Fruit fly (Drosophila melanogaster) whole organism, embryonic: ENCODE measurements around the gene Trm1.

Experiments used
- CG11456 ChIP-seq: fragments of 200-800 bp; sonication (Bioruptor generic); IDR thresholded peaks from 3 replicates; pipeline ENCODE4 v1.3.6; 2022; ENCODE audit warnings: missing biosample characterization, missing genetic modification characterization
- CG12104 ChIP-seq: fragments of 200-800 bp; sonication (Bioruptor generic); optimal IDR thresholded peaks from 3 replicates; lab custom pipeline; 2016; ENCODE audit warnings: missing biosample characterization, missing genetic modification characterization
- CG13775 ChIP-seq: fragments of 200-800 bp; sonication (Bioruptor generic); optimal IDR thresholded peaks from 3 replicates; lab custom pipeline; 2017; ENCODE audit warnings: missing biosample characterization, mild to moderate bottlenecking, missing genetic modification characterization
- CG14050 ChIP-seq: fragments of 200-800 bp; sonication (Bioruptor generic); IDR thresholded peaks from 3 replicates; pipeline ENCODE4 v1.3.6; 2022; ENCODE audit warnings: missing biosample characterization, missing genetic modification characterization
- CG1529 ChIP-seq: fragments of 200-800 bp; sonication (Bioruptor generic); optimal IDR thresholded peaks from 3 replicates; lab custom pipeline; 2018; ENCODE audit warnings: missing biosample characterization, missing genetic modification characterization
- CG15479 ChIP-seq: fragments of 200-800 bp; sonication (Bioruptor generic); optimal IDR thresholded peaks from 3 replicates; lab custom pipeline; 2019; ENCODE audit warnings: missing biosample characterization, mild to moderate bottlenecking, missing genetic modification characterization, moderate library complexity
- CG15696 ChIP-seq: fragments of 200-800 bp; sonication (Bioruptor generic); optimal IDR thresholded peaks from 2 replicates; lab custom pipeline; 2019; ENCODE audit warnings: missing biosample characterization, mild to moderate bottlenecking, missing genetic modification characterization, moderate library complexity
- CG1603 ChIP-seq: fragments of 200-800 bp; sonication (Bioruptor generic); optimal IDR thresholded peaks from 2 replicates; lab custom pipeline; 2019; ENCODE audit warnings: missing biosample characterization, mild to moderate bottlenecking, missing genetic modification characterization, moderate library complexity
- CG1832 ChIP-seq: fragments of 200-800 bp; sonication (Bioruptor generic); optimal IDR thresholded peaks from 2 replicates; lab custom pipeline; 2017; ENCODE audit warnings: missing biosample characterization, mild to moderate bottlenecking, missing genetic modification characterization, inconsistent platforms
- CG2199 ChIP-seq: fragments of 200-800 bp; sonication (Bioruptor generic); IDR thresholded peaks from 3 replicates; pipeline ENCODE4 v1.3.6; 2022; ENCODE audit warnings: missing biosample characterization, missing genetic modification characterization
- CG2202 ChIP-seq: fragments of 200-800 bp; sonication (Bioruptor generic); optimal IDR thresholded peaks from 2 replicates; lab custom pipeline; 2018; ENCODE audit warnings: missing biosample characterization, mild to moderate bottlenecking, missing genetic modification characterization
- CG32767 ChIP-seq: fragments of 200-800 bp; sonication (Bioruptor generic); IDR thresholded peaks from 2 replicates; pipeline ENCODE4 v1.3.6; 2022; ENCODE audit warnings: missing biosample characterization, missing genetic modification characterization
- CG43689 ChIP-seq: fragments of 200-800 bp; sonication (Bioruptor generic); IDR thresholded peaks from 2 replicates; pipeline ENCODE4 v1.3.6; 2022; ENCODE audit warnings: missing biosample characterization, missing genetic modification characterization
- CG6765 ChIP-seq: fragments of 200-800 bp; sonication (Bioruptor generic); optimal IDR thresholded peaks from 3 replicates; lab custom pipeline; 2017; ENCODE audit warnings: missing biosample characterization, mild to moderate bottlenecking, missing genetic modification characterization
- CG6791 ChIP-seq: fragments of 200-800 bp; sonication (Bioruptor generic); IDR thresholded peaks from 3 replicates; pipeline ENCODE4 v1.3.6; 2022; ENCODE audit warnings: missing biosample characterization, missing genetic modification characterization; ENCODE audit not compliant: partially characterized antibody
- CG6813 ChIP-seq: fragments of 200-800 bp; sonication (Bioruptor generic); optimal IDR thresholded peaks from 2 replicates; lab custom pipeline; 2017; ENCODE audit warnings: missing biosample characterization, missing genetic modification characterization, mild to moderate bottlenecking, moderate library complexity, missing genetic modification reagents
- CG8290 ChIP-seq, 3 experiments: fragments of 200-800 bp; sonication (Bioruptor generic); optimal IDR thresholded peaks; 2 replicates each; lab custom pipeline; 2016 to 2019; ENCODE audit warnings: missing biosample characterization in 3 of 3, missing genetic modification characterization in 3 of 3, mild to moderate bottlenecking in 2 of 3, moderate library complexity in 1 of 3
- CG8359 ChIP-seq: fragments of 200-800 bp; sonication (Bioruptor generic); optimal IDR thresholded peaks from 2 replicates; lab custom pipeline; 2017; ENCODE audit warnings: missing biosample characterization, mild to moderate bottlenecking, missing genetic modification characterization, borderline replicate concordance
- CG8478 ChIP-seq: fragments of >200 bp; optimal IDR thresholded peaks from 2 replicates; lab custom pipeline; 2018
- CG9437 ChIP-seq: fragments of 200-800 bp; sonication (Bioruptor generic); optimal IDR thresholded peaks from 2 replicates; lab custom pipeline; 2018; ENCODE audit warnings: missing biosample characterization, mild to moderate bottlenecking, missing genetic modification characterization
- CG9609 ChIP-seq: fragments of 200-800 bp; sonication (Bioruptor generic); optimal IDR thresholded peaks from 3 replicates; lab custom pipeline; 2016; ENCODE audit warnings: missing biosample characterization, missing genetic modification characterization
- CoRest ChIP-seq: fragments of 200-800 bp; sonication (Bioruptor generic); optimal IDR thresholded peaks from 3 replicates; lab custom pipeline; 2018; ENCODE audit warnings: missing biosample characterization, mild to moderate bottlenecking, missing genetic modification characterization, moderate library complexity
- D19A ChIP-seq: fragments of 200-800 bp; optimal IDR thresholded peaks from 3 replicates; lab custom pipeline; 2019; ENCODE audit warnings: missing biosample characterization, mild to moderate bottlenecking, missing genetic modification characterization, moderate library complexity
- Dbx ChIP-seq: fragments of 200-800 bp; sonication (Bioruptor generic); IDR thresholded peaks from 3 replicates; pipeline ENCODE4 v1.3.6; 2022; ENCODE audit warnings: missing biosample characterization, missing genetic modification characterization
- Dek ChIP-seq: fragments of 200-800 bp; sonication (Bioruptor generic); optimal IDR thresholded peaks from 3 replicates; lab custom pipeline; 2019; ENCODE audit warnings: missing biosample characterization, mild to moderate bottlenecking, missing genetic modification characterization, moderate library complexity
- Dfd ChIP-seq, 2 experiments: fragments of >200 bp; optimal IDR thresholded peaks; 2 replicates each; lab custom pipeline; 2017; ENCODE audit warnings: missing biosample characterization in 2 of 2, missing genetic modification characterization in 2 of 2
- Doc2 ChIP-seq: fragments of 200-800 bp; sonication (Bioruptor generic); IDR thresholded peaks from 2 replicates; pipeline ENCODE4 v1.3.6; 2022; ENCODE audit warnings: missing biosample characterization, missing genetic modification characterization
- HLH3B ChIP-seq: fragments of 200-800 bp; sonication (Bioruptor generic); IDR thresholded peaks from 2 replicates; pipeline ENCODE4 v1.3.6; 2022; ENCODE audit warnings: missing biosample characterization, missing genetic modification characterization
- Hr3 ChIP-seq: fragments of 200-800 bp; sonication (Bioruptor generic); optimal IDR thresholded peaks from 3 replicates; lab custom pipeline; 2016; ENCODE audit warnings: missing biosample characterization, missing genetic modification characterization
- Hr78 ChIP-seq, 2 experiments: fragments of 200-800 bp in 1 of 2; fragments of >200 bp in 1 of 2; sonication (Bioruptor generic) in 1 of 2; optimal IDR thresholded peaks; 2 replicates each; lab custom pipeline; 2017 to 2019; ENCODE audit warnings: missing biosample characterization in 2 of 2, missing genetic modification characterization in 2 of 2, mild to moderate bottlenecking in 1 of 2, moderate library complexity in 1 of 2
- Lpt ChIP-seq: fragments of >200 bp; optimal IDR thresholded peaks from 2 replicates; lab custom pipeline; 2018; ENCODE audit warnings: missing biosample characterization, missing genetic modification characterization
- amos ChIP-seq: fragments of 200-800 bp; sonication (Bioruptor generic); IDR thresholded peaks from 2 replicates; pipeline ENCODE4 v1.3.6; 2022; ENCODE audit warnings: missing biosample characterization, missing genetic modification characterization; ENCODE audit not compliant: partially characterized antibody
- cato ChIP-seq: fragments of 200-800 bp; sonication (Bioruptor generic); optimal IDR thresholded peaks from 2 replicates; lab custom pipeline; 2016; ENCODE audit warnings: missing biosample characterization, missing genetic modification characterization, borderline replicate concordance
- corto ChIP-seq: fragments of 200-800 bp; sonication (Bioruptor generic); optimal IDR thresholded peaks from 2 replicates; lab custom pipeline; 2016; ENCODE audit warnings: missing biosample characterization, mild to moderate bottlenecking, missing genetic modification characterization, moderate library complexity
- crol ChIP-seq: fragments of 200-800 bp; sonication (Bioruptor generic); IDR thresholded peaks from 2 replicates; pipeline ENCODE4 v1.3.6; 2022; ENCODE audit warnings: missing biosample characterization, missing genetic modification characterization
- danr ChIP-seq: fragments of 200-800 bp; sonication (Bioruptor generic); IDR thresholded peaks from 2 replicates; pipeline ENCODE4 v1.3.6; 2022; ENCODE audit warnings: missing biosample characterization, missing genetic modification characterization
- ems ChIP-seq: fragments of 200-800 bp; sonication (Bioruptor generic); optimal IDR thresholded peaks from 3 replicates; lab custom pipeline; 2016; ENCODE audit warnings: missing biosample characterization, missing genetic modification characterization
- grn ChIP-seq: fragments of 200-800 bp; sonication (Bioruptor generic); optimal IDR thresholded peaks from 3 replicates; lab custom pipeline; 2017; ENCODE audit warnings: missing biosample characterization, missing genetic modification characterization
- insv ChIP-seq, 2 experiments: fragments of 200-800 bp; sonication (Bioruptor generic); optimal IDR thresholded peaks; 3 replicates each; lab custom pipeline; 2016 to 2018; ENCODE audit warnings: missing biosample characterization in 2 of 2, missing genetic modification characterization in 2 of 2
- jing ChIP-seq: fragments of 200-800 bp; sonication (Bioruptor generic); optimal IDR thresholded peaks from 2 replicates; lab custom pipeline; 2018; ENCODE audit warnings: missing biosample characterization, mild to moderate bottlenecking, missing genetic modification characterization
- lab ChIP-seq: fragments of 200-800 bp; sonication (Bioruptor generic); optimal IDR thresholded peaks from 3 replicates; lab custom pipeline; 2017; ENCODE audit warnings: missing biosample characterization, missing genetic modification characterization, mild to moderate bottlenecking, moderate library complexity, missing genetic modification reagents
- nmo ChIP-seq: fragments of 200-800 bp; sonication (Bioruptor generic); optimal IDR thresholded peaks from 2 replicates; lab custom pipeline; 2018; ENCODE audit warnings: missing biosample characterization, mild to moderate bottlenecking, missing genetic modification characterization, moderate library complexity
- org-1 ChIP-seq: fragments of 200-800 bp; sonication (Bioruptor generic); optimal IDR thresholded peaks from 2 replicates; lab custom pipeline; 2017; ENCODE audit warnings: missing biosample characterization, missing genetic modification characterization
- prd ChIP-seq, 3 experiments: fragments of >200 bp in 2 of 3; fragments of 200-800 bp in 1 of 3; sonication (Bioruptor generic) in 1 of 3; optimal IDR thresholded peaks in 2 of 3; IDR thresholded peaks in 1 of 3; 2 replicates in 2 of 3; 3 replicates in 1 of 3; pipeline versions ENCODE4 v1.3.6 to Lab custom; 2017 to 2022; ENCODE audit warnings: missing biosample characterization in 1 of 3, missing genetic modification characterization in 1 of 3
- salm ChIP-seq: fragments of 200-800 bp; sonication (Bioruptor generic); optimal IDR thresholded peaks from 2 replicates; lab custom pipeline; 2018; ENCODE audit warnings: missing biosample characterization, mild to moderate bottlenecking, missing genetic modification characterization
- scrt ChIP-seq: fragments of 200-800 bp; sonication (Bioruptor generic); optimal IDR thresholded peaks from 2 replicates; lab custom pipeline; 2018; ENCODE audit warnings: missing biosample characterization, mild to moderate bottlenecking, missing genetic modification characterization, moderate library complexity
- sim ChIP-seq: fragments of 200-800 bp; sonication (Bioruptor generic); IDR thresholded peaks from 2 replicates; pipeline ENCODE4 v1.3.6; 2022; ENCODE audit warnings: missing biosample characterization, missing genetic modification characterization
- usp ChIP-seq: fragments of >200 bp; optimal IDR thresholded peaks from 2 replicates; lab custom pipeline; 2017; ENCODE audit warnings: missing biosample characterization, missing genetic modification characterization

The Trm1 gene

DNA sequence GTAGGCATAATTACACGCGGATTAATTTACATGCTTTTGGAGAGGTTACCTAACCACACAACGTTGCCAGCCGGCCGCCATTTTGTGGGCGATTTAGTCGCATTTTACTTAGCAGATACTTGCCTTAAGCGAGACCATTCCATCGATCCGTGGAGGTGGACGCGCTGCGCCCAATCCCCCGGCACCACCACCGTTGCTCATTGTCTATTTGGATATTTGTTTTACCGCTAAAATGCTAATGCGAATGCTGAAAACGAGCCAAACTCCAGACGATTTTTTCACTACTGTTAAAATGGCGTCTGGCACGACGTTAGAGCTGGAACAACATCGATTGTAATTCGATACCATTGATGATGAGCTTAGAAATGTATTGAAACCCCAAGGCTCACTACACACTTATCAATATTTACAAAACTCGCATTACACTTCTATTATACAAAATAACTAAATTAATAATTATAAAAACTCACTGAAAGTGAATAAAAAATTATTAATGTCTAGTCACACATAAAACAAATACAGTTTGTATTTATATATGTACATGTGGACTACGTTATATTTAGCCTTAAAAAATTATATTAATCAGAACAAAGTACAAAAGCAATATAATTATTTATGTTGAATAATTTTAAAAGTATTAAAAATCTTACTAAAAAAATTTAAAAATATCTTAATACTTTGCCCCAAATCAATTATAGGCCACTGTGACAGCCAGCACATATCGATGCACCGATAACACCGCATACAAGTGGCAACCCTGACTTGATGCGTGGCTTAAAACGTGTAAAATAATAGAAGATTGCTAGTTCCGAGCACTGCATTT lies 6.1 kb downstream of the Trm1 start, which contains the start of gene eRF3 (continued):
- TF ChIP-seq CG6813 (GFP tag; lab: Kevin White, UChicago), result no peak
- TF ChIP-seq nmo, result peak; percentile 92
- TF ChIP-seq crol (GFP tag; lab: Robert Waterston, UW), result no peak
- peak; percentile 92 for TF ChIP-seq CoRest (tag; lab: Kevin White, UChicago)
- TF ChIP-seq CG2202 (tag; lab: Kevin White, UChicago), result peak; percentile 31
- TF ChIP-seq CG43689 (GFP tag; lab: Robert Waterston, UW), result peak; percentile 39
- TF ChIP-seq CG2199 (GFP tag; lab: Robert Waterston, UW), result no peak
- no peak for TF ChIP-seq CG8478 (lab: Kevin White, UChicago)
- TF ChIP-seq amos (GFP tag; lab: Robert Waterston, UW), result peak; percentile 48
- peak; percentile 78 for TF ChIP-seq CG11456 (GFP tag; lab: Robert Waterston, UW)
- TF ChIP-seq CG14050 (GFP tag; lab: Robert Waterston, UW), result no peak; the same call in 2 of the 3 replicates
- TF ChIP-seq Hr78 (GFP tag; optimal IDR thresholded peaks at IDR 0.05; lab: Kevin White, UChicago), result peak in 1 of 2 experiments; percentile 32
- no peak for TF ChIP-seq org-1 (GFP tag; lab: Kevin White, UChicago)
- no peak for TF ChIP-seq usp
- peak; percentile 85 for TF ChIP-seq Dek (tag; lab: Kevin White, UChicago)
- peak; percentile 72 for TF ChIP-seq HLH3B (GFP tag; lab: Robert Waterston, UW)
- no peak for TF ChIP-seq Dfd (GFP tag; optimal IDR thresholded peaks at IDR 0.05; lab: Kevin White, UChicago)
- TF ChIP-seq scrt, result peak; percentile 14
- peak; percentile 60 for TF ChIP-seq CG1603
- no peak for TF ChIP-seq prd (optimal IDR thresholded peaks at IDR 0.05; lab: Kevin White, UChicago)
- TF ChIP-seq prd (GFP tag; IDR thresholded peaks at IDR 0.05; lab: Robert Waterston, UW), result peak; percentile 83
- TF ChIP-seq CG9609, result no peak
- TF ChIP-seq Dbx (GFP tag; lab: Robert Waterston, UW), result peak; percentile 74; the same call in 2 of the 3 replicates
- no peak for TF ChIP-seq cato (GFP tag; lab: Kevin White, UChicago)
- peak; percentile 6 for TF ChIP-seq CG1529 (GFP tag; lab: Kevin White, UChicago)
- no peak for TF ChIP-seq Doc2
- TF ChIP-seq grn (GFP tag; lab: Kevin White, UChicago), result no peak
- TF ChIP-seq lab (GFP tag; lab: Kevin White, UChicago), result peak; percentile 64
- peak; percentile 8 for TF ChIP-seq CG8290 (GFP tag; optimal IDR thresholded peaks at IDR 0.05; lab: Kevin White, UChicago)
- peak in 1 of 2 experiments; percentile 64 for TF ChIP-seq CG8290 (tag; optimal IDR thresholded peaks at IDR 0.05; lab: Kevin White, UChicago)
- no peak for TF ChIP-seq CG6765
- peak; percentile 6 for TF ChIP-seq CG8359 (GFP tag; lab: Kevin White, UChicago)
- peak; percentile 29; the same call in 2 of the 3 replicates for TF ChIP-seq CG6791 (GFP tag; lab: Robert Waterston, UW)
- peak; percentile 87 for TF ChIP-seq CG15696 (tag; lab: Kevin White, UChicago)
- no peak for TF ChIP-seq corto (GFP tag; lab: Kevin White, UChicago)
- no peak; the same call in 1 of the 2 replicates for TF ChIP-seq CG32767 (GFP tag; lab: Robert Waterston, UW)
- TF ChIP-seq salm (tag; lab: Kevin White, UChicago), result no peak
- peak; percentile 78 for TF ChIP-seq CG9437 (GFP tag; lab: Kevin White, UChicago)
- no peak for TF ChIP-seq ems (GFP tag; lab: Kevin White, UChicago)
- TF ChIP-seq D19A (tag; lab: Kevin White, UChicago), result peak; percentile 80
- no peak for TF ChIP-seq jing (GFP tag; lab: Kevin White, UChicago)
- TF ChIP-seq Lpt (GFP tag; lab: Kevin White, UChicago), result no peak
- TF ChIP-seq danr (GFP tag; lab: Robert Waterston, UW), result peak; percentile 65
- TF ChIP-seq insv (GFP tag; optimal IDR thresholded peaks at IDR 0.05; lab: Kevin White, UChicago), result peak in 1 of 2 experiments; percentile 16
- TF ChIP-seq CG1832 (GFP tag; lab: Kevin White, UChicago), result no peak
- peak; percentile 85 for TF ChIP-seq CG12104 (GFP tag; lab: Kevin White, UChicago)
- TF ChIP-seq CG15479, result no peak
- TF ChIP-seq CG13775, result peak; percentile 88
- peak; percentile 88 for TF ChIP-seq Hr3 (GFP tag; lab: Kevin White, UChicago)
- TF ChIP-seq sim (GFP tag; lab: Robert Waterston, UW), result no peak
